Worm (Caenorhabditis elegans): ENCODE results near the gene srt-55.

srt-55 gene

DNA sequence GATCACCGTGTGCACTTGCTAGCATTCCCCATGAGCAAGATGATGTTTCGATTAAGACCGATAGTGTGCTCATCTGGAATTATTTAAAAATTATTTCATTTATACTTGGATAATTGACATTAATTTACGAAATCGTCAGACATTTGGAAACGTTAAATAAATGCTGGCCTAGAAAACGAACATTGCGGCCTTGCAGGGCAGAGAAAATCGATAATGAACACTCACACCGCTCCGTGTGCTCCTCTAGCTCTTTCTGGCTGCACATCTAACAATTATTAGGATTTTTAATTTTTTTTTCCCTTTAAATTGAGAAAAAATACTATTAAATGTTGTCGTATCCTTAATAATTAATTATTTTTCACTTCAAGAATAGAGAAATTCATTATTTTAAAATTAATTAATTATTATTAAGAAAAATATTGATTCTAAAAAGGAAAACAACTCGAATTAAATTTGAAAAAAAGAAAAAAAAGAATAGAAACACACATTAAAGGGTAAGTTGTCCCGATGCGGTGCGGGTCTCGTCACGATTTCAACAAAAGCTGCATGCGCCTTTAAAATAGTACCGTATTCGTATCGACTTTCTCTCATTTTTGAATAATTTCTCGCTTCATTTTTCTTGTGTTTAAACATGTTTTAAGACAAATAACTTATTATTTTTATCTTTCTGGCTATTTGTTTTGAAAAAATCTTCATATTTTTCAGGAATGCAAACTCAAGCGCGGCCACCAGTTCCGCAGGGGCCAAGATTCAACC is 14.0 kb upstream of the srt-55 start, which contains the start of the genes gtf-2H3 and ham-3:
Gene gtf-2H3, minus strand, starts transcription at position 73 of the 756 bp plus-strand sequence.
Gene ham-3, plus strand, starts transcription at position 706 of the 756 bp plus-strand sequence.
- no peak for TF ChIP-seq dao-5 (tag; optimal IDR thresholded peaks at IDR 0.05)
- peak; percentile 24 for TF ChIP-seq W03F9.2 (tag; optimal IDR thresholded peaks at IDR 0.05)

ce11 chrIII:10118818-10119217 is 12.5 kb upstream of the srt-55 start, which contains the start of gene ZK1128.3:
TSS of gene ZK1128.3 (minus strand) at chrIII:10118918.
- TF ChIP-seq W03F9.2 (tag; optimal IDR thresholded peaks at IDR 0.05) = no peak
- no peak for TF ChIP-seq dao-5 (tag; optimal IDR thresholded peaks at IDR 0.05)
- TF ChIP-seq him-1 (tag; optimal IDR thresholded peaks at IDR 0.05) = no peak

- no peak for TF ChIP-seq dao-5 (tag; optimal IDR thresholded peaks at IDR 0.05)
- no peak for TF ChIP-seq W03F9.2 (tag; optimal IDR thresholded peaks at IDR 0.05)
- TF ChIP-seq him-1 (tag; optimal IDR thresholded peaks at IDR 0.05) = no peak
These were observed 8.4 kb upstream of the srt-55 start, which contains the start of the genes ZK1128.1 and mett-10 for ce11 chrIII:10114662-10115061. TSS of gene ZK1128.1 (minus strand) at chrIII:10114760. TSS of gene mett-10 (plus strand) at chrIII:10115036.

DNA sequence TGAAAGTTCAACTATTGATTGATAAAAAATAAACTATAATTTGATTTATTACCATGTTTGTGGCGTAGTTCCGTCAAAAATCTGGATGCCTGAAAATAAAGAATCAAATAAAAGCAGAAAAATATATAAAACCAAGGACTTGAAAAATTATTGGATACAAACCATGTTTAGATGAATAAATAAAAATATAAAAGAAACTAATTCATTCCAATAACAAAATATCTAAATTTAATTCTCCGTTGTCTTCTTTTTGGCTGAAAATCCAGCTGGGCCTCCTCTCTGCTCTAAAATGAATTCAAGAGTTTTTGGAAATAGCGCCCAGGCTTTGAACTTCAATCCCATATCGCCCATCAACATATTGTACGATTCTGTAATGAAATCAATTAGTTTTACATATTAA is 6.7 kb upstream of the srt-55 start, which contains the start of gene vps-29:
Gene vps-29, minus strand, starts transcription at position 101 of the 400 bp plus-strand sequence.
- no peak for TF ChIP-seq W03F9.2 (tag; optimal IDR thresholded peaks at IDR 0.05)

DNA sequence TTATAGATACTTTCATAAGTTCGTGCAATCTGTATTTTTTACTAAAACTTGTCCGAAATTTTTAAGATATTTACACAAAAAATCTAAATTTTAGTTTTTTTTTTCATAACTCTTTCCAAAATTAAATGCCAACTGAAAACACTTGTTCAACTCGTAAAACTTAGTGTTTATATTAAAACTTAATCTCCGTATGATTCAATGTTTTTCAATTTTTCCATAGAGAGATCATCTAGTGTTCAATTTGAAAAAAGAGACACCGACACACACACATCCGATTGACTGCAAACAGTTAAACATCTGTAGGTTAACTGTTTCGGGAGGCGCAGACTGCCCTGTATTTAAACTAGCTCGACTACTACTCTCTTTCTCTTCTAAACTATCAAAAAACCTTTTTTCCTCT is 2.7 kb upstream of the srt-55 start, which contains the start of gene T16H12.9:
Gene T16H12.9, plus strand, starts transcription at position 301 of the 400 bp plus-strand sequence.
- no peak for TF ChIP-seq him-1 (tag; optimal IDR thresholded peaks at IDR 0.05)
- no peak for TF ChIP-seq dao-5 (tag; optimal IDR thresholded peaks at IDR 0.05)
- no peak for TF ChIP-seq W03F9.2 (tag; optimal IDR thresholded peaks at IDR 0.05)

DNA sequence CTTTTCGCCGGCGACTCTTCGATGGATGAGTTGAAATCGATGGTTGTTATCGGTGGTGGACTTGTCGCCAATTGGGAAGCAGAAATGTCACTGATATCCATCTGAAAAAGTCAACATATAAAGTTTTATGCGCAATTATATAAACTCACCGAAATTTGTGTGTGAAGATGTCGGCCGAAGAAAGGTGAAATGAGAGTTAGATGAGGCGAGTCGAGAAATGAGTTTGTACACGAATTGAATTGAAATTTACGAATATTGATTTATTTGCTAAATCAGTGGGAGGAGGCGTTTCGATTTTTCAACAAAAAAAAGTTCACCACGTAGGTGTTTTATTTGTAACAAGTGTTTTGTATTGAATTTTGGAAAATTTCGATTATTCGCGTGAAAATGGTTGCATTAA is 4.9 kb downstream of the srt-55 start, which contains the start of gene kel-10:
Gene kel-10, minus strand, starts transcription at position 101 of the 400 bp plus-strand sequence.
- TF ChIP-seq W03F9.2 (tag; optimal IDR thresholded peaks at IDR 0.05) (no peak), him-1 (tag; optimal IDR thresholded peaks at IDR 0.05) (no peak), dao-5 (tag; optimal IDR thresholded peaks at IDR 0.05) (no peak)

ce11 chrIII:10097981-10098380 is 8.3 kb downstream of the srt-55 start, which contains the start of gene spop-1:
TSS of gene spop-1 (minus strand) at chrIII:10098081.
- TF ChIP-seq W03F9.2 (tag; optimal IDR thresholded peaks at IDR 0.05) (no peak), dao-5 (tag; optimal IDR thresholded peaks at IDR 0.05) (no peak), him-1 (tag; optimal IDR thresholded peaks at IDR 0.05) (no peak)

DNA sequence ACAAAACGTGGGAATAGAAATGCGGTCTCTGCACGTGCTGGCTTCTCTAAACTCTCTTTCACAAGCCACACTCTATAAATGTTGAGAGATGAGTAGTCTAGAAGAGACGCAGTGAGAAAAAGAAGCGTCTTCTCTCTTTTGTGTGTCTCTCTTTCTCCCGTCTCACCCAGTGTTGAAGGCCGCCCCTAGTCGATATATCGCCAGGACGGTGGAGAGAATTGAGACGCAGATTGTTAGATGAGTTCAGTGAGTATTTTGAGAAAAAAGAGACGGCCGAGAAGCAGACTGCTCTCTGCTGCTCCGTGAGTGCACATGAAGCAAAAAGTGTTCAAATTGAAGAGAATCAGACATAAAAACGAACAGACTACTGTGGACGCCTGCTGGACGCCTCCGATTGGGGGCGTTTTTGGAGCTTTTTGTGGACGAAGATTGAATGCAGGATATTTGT is 9.7 kb downstream of the srt-55 start:
- TF ChIP-seq dao-5 (tag; optimal IDR thresholded peaks at IDR 0.05) (no peak), W03F9.2 (tag; optimal IDR thresholded peaks at IDR 0.05) (peak; percentile 66), him-1 (tag; optimal IDR thresholded peaks at IDR 0.05) (peak; percentile 39)

ce11 chrIII:10095377-10095776 is 10.9 kb downstream of the srt-55 start:
- no peak for TF ChIP-seq W03F9.2 (tag; optimal IDR thresholded peaks at IDR 0.05)
- TF ChIP-seq him-1 (tag; optimal IDR thresholded peaks at IDR 0.05) = no peak
- no peak for TF ChIP-seq dao-5 (tag; optimal IDR thresholded peaks at IDR 0.05)

ce11 chrIII:10094538-10094937 is 11.8 kb downstream of the srt-55 start:
- TF ChIP-seq dao-5 (tag; optimal IDR thresholded peaks at IDR 0.05) (no peak), him-1 (tag; optimal IDR thresholded peaks at IDR 0.05) (no peak), W03F9.2 (tag; optimal IDR thresholded peaks at IDR 0.05) (no peak)

DNA sequence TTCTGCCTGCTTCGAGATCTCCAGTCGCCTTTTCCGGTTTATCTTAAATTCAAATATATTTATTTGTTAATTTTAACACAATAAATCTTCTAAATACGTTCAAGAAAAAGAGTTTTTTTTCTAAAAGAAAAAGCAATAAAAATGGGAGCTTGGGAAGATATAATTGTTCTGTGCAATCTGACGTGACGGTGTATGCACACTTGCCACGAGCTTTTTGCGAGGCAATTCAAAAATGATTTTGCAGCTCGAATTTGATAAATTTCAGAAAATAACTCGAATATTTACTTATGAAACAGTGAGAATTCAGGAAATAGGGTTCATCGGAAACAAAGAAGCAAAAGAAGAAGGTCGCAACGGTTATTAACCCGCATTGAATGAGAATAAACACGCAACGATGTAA is 13.2 kb downstream of the srt-55 start:
- TF ChIP-seq W03F9.2 (tag; optimal IDR thresholded peaks at IDR 0.05) (no peak), dao-5 (tag; optimal IDR thresholded peaks at IDR 0.05) (no peak), him-1 (tag; optimal IDR thresholded peaks at IDR 0.05) (no peak)

ce11 chrIII:10090685-10091084 is 15.6 kb downstream of the srt-55 start, which contains the start of gene gtf-2H2C:
TSS of gene gtf-2H2C (minus strand) at chrIII:10090785.
- TF ChIP-seq dao-5 (tag; optimal IDR thresholded peaks at IDR 0.05) = no peak
- no peak for TF ChIP-seq W03F9.2 (tag; optimal IDR thresholded peaks at IDR 0.05)
- TF ChIP-seq him-1 (tag; optimal IDR thresholded peaks at IDR 0.05) = no peak

- no peak for TF ChIP-seq him-1 (tag; optimal IDR thresholded peaks at IDR 0.05)
- TF ChIP-seq W03F9.2 (tag; optimal IDR thresholded peaks at IDR 0.05) = no peak
- TF ChIP-seq dao-5 (tag; optimal IDR thresholded peaks at IDR 0.05) = no peak
These were observed 17.7 kb downstream of the srt-55 start, which contains the start of gene hal-2 for ce11 chrIII:10088508-10088981. TSS of gene hal-2 (minus strand) at chrIII:10088931.

DNA sequence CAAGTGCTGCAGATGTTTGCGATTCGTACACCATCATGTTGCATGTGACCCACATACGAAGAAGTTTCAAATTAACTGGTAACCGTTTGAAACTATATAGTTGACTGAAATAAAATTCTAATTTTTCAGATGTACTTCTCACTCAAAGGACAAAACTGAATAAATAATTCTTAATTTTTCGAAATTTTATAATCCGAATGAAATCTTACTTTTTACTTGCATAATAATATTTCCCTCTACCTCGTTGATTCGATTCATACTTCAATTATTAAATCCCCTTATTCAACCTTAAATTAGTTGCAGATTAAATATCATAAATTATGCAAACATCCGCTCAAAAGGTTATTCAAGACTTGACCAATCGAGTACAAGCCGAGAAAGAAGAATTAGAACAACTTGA is 20.3 kb downstream of the srt-55 start, which contains the start of gene T16H12.2:
Gene T16H12.2, plus strand, starts transcription at position 301 of the 400 bp plus-strand sequence.
- TF ChIP-seq W03F9.2 (tag; optimal IDR thresholded peaks at IDR 0.05) (no peak), him-1 (tag; optimal IDR thresholded peaks at IDR 0.05) (no peak), dao-5 (tag; optimal IDR thresholded peaks at IDR 0.05) (no peak)
